Fruit fly (Drosophila melanogaster): ENCODE measurements around the gene CCT7.
A peak's percentile ranks its signal among the peaks of the same experiment; 100 is the strongest.

CCT7 gene

dm6 chr3R:8853197-8853596 lies 51.8 kb downstream of the CCT7 start (continued):
- TF ChIP-seq CG16779 (tag; optimal IDR thresholded peaks at IDR 0.05): no peak
- TF ChIP-seq CG6276 (GFP tag; optimal IDR thresholded peaks at IDR 0.05): no peak
- no peak for TF ChIP-seq Lpt (GFP tag; optimal IDR thresholded peaks at IDR 0.05)
- no peak for TF ChIP-seq CG4318 (GFP tag; optimal IDR thresholded peaks at IDR 0.05)
- no peak for TF ChIP-seq Sox15 (GFP tag; optimal IDR thresholded peaks at IDR 0.05)
- no peak for TF ChIP-seq Sox14 (GFP tag; optimal IDR thresholded peaks at IDR 0.05)
- TF ChIP-seq dac (GFP tag; optimal IDR thresholded peaks at IDR 0.05): no peak
- TF ChIP-seq dsx (GFP tag; optimal IDR thresholded peaks at IDR 0.05; ENCODE audit: poor library complexity, severe bottlenecking): no peak
- TF ChIP-seq CG6854 (GFP tag; optimal IDR thresholded peaks at IDR 0.05): no peak
- peak; percentile 63 for TF ChIP-seq Met (GFP tag; optimal IDR thresholded peaks at IDR 0.05)
- peak; percentile 42 for TF ChIP-seq lz (GFP tag; optimal IDR thresholded peaks at IDR 0.05)
- no peak for TF ChIP-seq CG6163 (GFP tag; IDR thresholded peaks at IDR 0.05)
- TF ChIP-seq CG11762 (GFP tag; optimal IDR thresholded peaks at IDR 0.05; ENCODE audit: insufficient read depth): no peak
- TF ChIP-seq CG10631 (GFP tag; optimal IDR thresholded peaks at IDR 0.05): no peak
- peak; percentile 57 for TF ChIP-seq CG31627 (GFP tag; optimal IDR thresholded peaks at IDR 0.05)
- peak; percentile 20 for TF ChIP-seq pdm3 (GFP tag; optimal IDR thresholded peaks at IDR 0.05)
- TF ChIP-seq Gug (GFP tag; IDR thresholded peaks at IDR 0.05): no peak
- TF ChIP-seq Eip78C (GFP tag): peak; percentile 34
- no peak for TF ChIP-seq Eip93F (GFP tag; optimal IDR thresholded peaks at IDR 0.05)
- peak; percentile 10 for TF ChIP-seq Ets21C (GFP tag; optimal IDR thresholded peaks at IDR 0.05)
- peak; percentile 28 for TF ChIP-seq vri (GFP tag; optimal IDR thresholded peaks at IDR 0.05)
- TF ChIP-seq eg (GFP tag; IDR thresholded peaks at IDR 0.05): peak; percentile 64; the same call in 2 of the 3 replicates
- TF ChIP-seq CG15336 (GFP tag; IDR thresholded peaks at IDR 0.05): no peak
- TF ChIP-seq svp (GFP tag): peak; percentile 77
- no peak for TF ChIP-seq CG8319 (GFP tag; optimal IDR thresholded peaks at IDR 0.05)
- TF ChIP-seq acj6 (GFP tag; optimal IDR thresholded peaks at IDR 0.05): peak; percentile 5
- no peak for TF ChIP-seq fd85E (GFP tag; optimal IDR thresholded peaks at IDR 0.05)
- peak; percentile 16 for TF ChIP-seq achi (GFP tag; optimal IDR thresholded peaks at IDR 0.05)
- TF ChIP-seq CG11294 (GFP tag; IDR thresholded peaks at IDR 0.05): no peak
- TF ChIP-seq CG1621 (tag; optimal IDR thresholded peaks at IDR 0.05): no peak
- TF ChIP-seq Hr4 (GFP tag; optimal IDR thresholded peaks at IDR 0.05): no peak

dm6 chr3R:8853706-8854105 lies 52.3 kb downstream of the CCT7 start:
- TF ChIP-seq acj6 (GFP tag; optimal IDR thresholded peaks at IDR 0.05) (no peak), ss (GFP tag; optimal IDR thresholded peaks at IDR 0.05) (no peak), vri (GFP tag; optimal IDR thresholded peaks at IDR 0.05) (no peak), fkh (GFP tag; optimal IDR thresholded peaks at IDR 0.05) (no peak), Ets21C (GFP tag; optimal IDR thresholded peaks at IDR 0.05) (no peak), esn (GFP tag; optimal IDR thresholded peaks at IDR 0.05) (no peak), CG3919 (GFP tag; optimal IDR thresholded peaks at IDR 0.05) (no peak), CG3032 (tag; optimal IDR thresholded peaks at IDR 0.05) (no peak), Lpt (GFP tag; optimal IDR thresholded peaks at IDR 0.05) (no peak), Ets96B (tag; optimal IDR thresholded peaks at IDR 0.05) (no peak), Eip93F (GFP tag; optimal IDR thresholded peaks at IDR 0.05) (no peak), CG8319 (GFP tag; optimal IDR thresholded peaks at IDR 0.05) (no peak), CG8632 (GFP tag; optimal IDR thresholded peaks at IDR 0.05) (no peak), cyc (GFP tag; optimal IDR thresholded peaks at IDR 0.05) (no peak), eg (GFP tag; IDR thresholded peaks at IDR 0.05) (no peak), CG6854 (GFP tag; optimal IDR thresholded peaks at IDR 0.05) (no peak), CG34406 (GFP tag; optimal IDR thresholded peaks at IDR 0.05) (no peak), CG7368 (GFP tag; optimal IDR thresholded peaks at IDR 0.05) (no peak), Met (GFP tag; optimal IDR thresholded peaks at IDR 0.05) (no peak), Hr39 (GFP tag; optimal IDR thresholded peaks at IDR 0.05) (no peak)
